Fruit fly (Drosophila melanogaster) whole organism, embryonic: ENCODE results near the gene CG10943.
A peak's percentile ranks its signal among the peaks of the same experiment; 100 is the strongest.

Experiments used
- Asciz ChIP-seq: fragments of 200-800 bp; sonication (Bioruptor generic); optimal IDR thresholded peaks from 2 replicates; lab custom pipeline; 2017; ENCODE audit warnings: missing biosample characterization, mild to moderate bottlenecking, missing genetic modification characterization, missing genetic modification reagents
- CG10462 ChIP-seq: fragments of 200-800 bp; sonication (Bioruptor generic); optimal IDR thresholded peaks from 2 replicates; lab custom pipeline; 2016; ENCODE audit warnings: missing biosample characterization, missing genetic modification characterization
- CG11085 ChIP-seq: fragments of 200-800 bp; sonication (Bioruptor generic); IDR thresholded peaks from 2 replicates; pipeline ENCODE4 v1.3.6; 2022; ENCODE audit warnings: missing biosample characterization, missing genetic modification characterization
- CG11723 ChIP-seq: fragments of 200-800 bp; sonication (Bioruptor generic); optimal IDR thresholded peaks from 2 replicates; lab custom pipeline; 2017; ENCODE audit warnings: missing biosample characterization, mild to moderate bottlenecking, missing genetic modification characterization
- CG14710 ChIP-seq: fragments of 200-800 bp; sonication (Bioruptor generic); optimal IDR thresholded peaks from 3 replicates; lab custom pipeline; 2019; ENCODE audit warnings: missing biosample characterization, mild to moderate bottlenecking, missing genetic modification characterization, moderate library complexity
- CG15073 ChIP-seq: fragments of 200-800 bp; sonication (Bioruptor generic); optimal IDR thresholded peaks from 2 replicates; lab custom pipeline; 2016; ENCODE audit warnings: missing biosample characterization, missing genetic modification characterization
- CG16815 ChIP-seq: fragments of 200-800 bp; sonication (Bioruptor generic); optimal IDR thresholded peaks from 3 replicates; lab custom pipeline; 2017; ENCODE audit warnings: missing biosample characterization, mild to moderate bottlenecking, missing genetic modification characterization
- CG17385 ChIP-seq: fragments of 200-800 bp; sonication (Bioruptor generic); optimal IDR thresholded peaks from 3 replicates; lab custom pipeline; 2018; ENCODE audit warnings: missing biosample characterization, mild to moderate bottlenecking, missing genetic modification characterization
- CG31388 ChIP-seq: fragments of 200-800 bp; sonication (Bioruptor generic); optimal IDR thresholded peaks from 2 replicates; lab custom pipeline; 2016; ENCODE audit warnings: missing biosample characterization, missing genetic modification characterization
- CG33557 ChIP-seq: fragments of 200-800 bp; sonication (Bioruptor generic); optimal IDR thresholded peaks from 2 replicates; lab custom pipeline; 2019; ENCODE audit warnings: missing biosample characterization, mild to moderate bottlenecking, missing genetic modification characterization, moderate library complexity
- CG43689 ChIP-seq: fragments of 200-800 bp; sonication (Bioruptor generic); IDR thresholded peaks from 2 replicates; pipeline ENCODE4 v1.3.6; 2022; ENCODE audit warnings: missing biosample characterization, missing genetic modification characterization
- CG4424 ChIP-seq: fragments of 200-800 bp; sonication (Bioruptor generic); optimal IDR thresholded peaks from 3 replicates; lab custom pipeline; 2016; ENCODE audit warnings: missing biosample characterization, missing genetic modification characterization
- CG5953 ChIP-seq: fragments of 200-800 bp; sonication (Bioruptor generic); IDR thresholded peaks from 2 replicates; pipeline ENCODE4 v1.3.6; 2022; ENCODE audit warnings: missing biosample characterization, missing genetic modification characterization
- CG6813 ChIP-seq: fragments of 200-800 bp; sonication (Bioruptor generic); optimal IDR thresholded peaks from 2 replicates; lab custom pipeline; 2017; ENCODE audit warnings: missing biosample characterization, missing genetic modification characterization, mild to moderate bottlenecking, moderate library complexity, missing genetic modification reagents
- CG7745 ChIP-seq: fragments of 200-800 bp; sonication (Bioruptor generic); optimal IDR thresholded peaks from 2 replicates; lab custom pipeline; 2018; ENCODE audit warnings: missing biosample characterization, mild to moderate bottlenecking, missing genetic modification characterization, moderate library complexity
- CG8290 ChIP-seq, 3 experiments: fragments of 200-800 bp; sonication (Bioruptor generic); optimal IDR thresholded peaks; 2 replicates each; lab custom pipeline; 2016 to 2019; ENCODE audit warnings: missing biosample characterization in 3 of 3, missing genetic modification characterization in 3 of 3, mild to moderate bottlenecking in 2 of 3, moderate library complexity in 1 of 3
- CG9609 ChIP-seq: fragments of 200-800 bp; sonication (Bioruptor generic); optimal IDR thresholded peaks from 3 replicates; lab custom pipeline; 2016; ENCODE audit warnings: missing biosample characterization, missing genetic modification characterization
- CG9797 ChIP-seq: fragments of 200-800 bp; sonication (Bioruptor generic); optimal IDR thresholded peaks from 3 replicates; lab custom pipeline; 2018; ENCODE audit warnings: missing biosample characterization, mild to moderate bottlenecking, missing genetic modification characterization
- Dbx ChIP-seq: fragments of 200-800 bp; sonication (Bioruptor generic); IDR thresholded peaks from 3 replicates; pipeline ENCODE4 v1.3.6; 2022; ENCODE audit warnings: missing biosample characterization, missing genetic modification characterization
- Dfd ChIP-seq, 2 experiments: fragments of >200 bp; optimal IDR thresholded peaks; 2 replicates each; lab custom pipeline; 2017; ENCODE audit warnings: missing biosample characterization in 2 of 2, missing genetic modification characterization in 2 of 2
- Dll ChIP-seq: fragments of 200-800 bp; sonication (Bioruptor generic); IDR thresholded peaks from 4 replicates; pipeline ENCODE4 v1.3.6; 2022; ENCODE audit warnings: missing biosample characterization, missing genetic modification characterization; ENCODE audit not compliant: partially characterized antibody
- Ets65A ChIP-seq: fragments of 200-800 bp; sonication (Bioruptor generic); peaks from one replicate; lab custom pipeline; 2016; ENCODE audit warnings: missing biosample characterization, missing genetic modification characterization
- Fer3 ChIP-seq: fragments of 200-800 bp; sonication (Bioruptor generic); optimal IDR thresholded peaks from 2 replicates; lab custom pipeline; 2018; ENCODE audit warnings: missing biosample characterization, mild to moderate bottlenecking, missing genetic modification characterization, moderate library complexity
- H15 ChIP-seq: fragments of 200-800 bp; sonication (Bioruptor generic); IDR thresholded peaks from 3 replicates; pipeline ENCODE4 v1.3.6; 2022; ENCODE audit warnings: missing biosample characterization, missing genetic modification characterization
- HLH3B ChIP-seq: fragments of 200-800 bp; sonication (Bioruptor generic); IDR thresholded peaks from 2 replicates; pipeline ENCODE4 v1.3.6; 2022; ENCODE audit warnings: missing biosample characterization, missing genetic modification characterization
- Lpt ChIP-seq: fragments of >200 bp; optimal IDR thresholded peaks from 2 replicates; lab custom pipeline; 2018; ENCODE audit warnings: missing biosample characterization, missing genetic modification characterization
- Six4 ChIP-seq: fragments of 200-800 bp; sonication (Bioruptor generic); optimal IDR thresholded peaks from 2 replicates; lab custom pipeline; 2016; ENCODE audit warnings: missing biosample characterization, missing genetic modification characterization
- Sry-β ChIP-seq: fragments of 200-800 bp; sonication (Bioruptor generic); optimal IDR thresholded peaks from 2 replicates; lab custom pipeline; 2018; ENCODE audit warnings: missing biosample characterization, mild to moderate bottlenecking, missing genetic modification characterization, moderate library complexity
- Usf ChIP-seq: fragments of 200-800 bp; sonication (Bioruptor generic); optimal IDR thresholded peaks from 2 replicates; lab custom pipeline; 2017; ENCODE audit warnings: missing genotype, missing biosample characterization, missing genetic modification characterization
- ash1 ChIP-seq: fragments of 200-800 bp; sonication (Bioruptor generic); optimal IDR thresholded peaks from 2 replicates; lab custom pipeline; 2018; ENCODE audit warnings: missing biosample characterization, mild to moderate bottlenecking, missing genetic modification characterization
- bowl ChIP-seq: fragments of 200-800 bp; sonication (Bioruptor generic); IDR thresholded peaks from 2 replicates; pipeline ENCODE4 v1.3.6; 2022; ENCODE audit warnings: missing biosample characterization, missing genetic modification characterization
- bsh ChIP-seq, 2 experiments: fragments of 200-800 bp; sonication (Bioruptor generic); optimal IDR thresholded peaks; 2 replicates each; lab custom pipeline; 2017 to 2018; ENCODE audit warnings: mild to moderate bottlenecking in 2 of 2, missing biosample characterization in 2 of 2, missing genetic modification characterization in 2 of 2, moderate library complexity in 1 of 2
- chinmo ChIP-seq: fragments of 200-800 bp; sonication (Bioruptor generic); IDR thresholded peaks from 4 replicates; pipeline ENCODE4 v1.3.6; 2022; ENCODE audit warnings: missing biosample characterization, missing genetic modification characterization; ENCODE audit not compliant: partially characterized antibody
- ci ChIP-seq: fragments of 200-800 bp; sonication (Bioruptor generic); IDR thresholded peaks from 3 replicates; pipeline ENCODE4 v1.3.6; 2022; ENCODE audit warnings: missing biosample characterization, missing genetic modification characterization
- danr ChIP-seq: fragments of 200-800 bp; sonication (Bioruptor generic); IDR thresholded peaks from 2 replicates; pipeline ENCODE4 v1.3.6; 2022; ENCODE audit warnings: missing biosample characterization, missing genetic modification characterization
- esg ChIP-seq: fragments of 200-800 bp; sonication (Bioruptor generic); conservative IDR thresholded peaks from 2 replicates; pipeline ENCODE4 v1.3.6; 2022; ENCODE audit warnings: missing biosample characterization, missing genetic modification characterization
- eve ChIP-seq, 2 experiments: fragments of >200 bp; optimal IDR thresholded peaks; 2 replicates each; lab custom pipeline; 2017; ENCODE audit warnings: missing biosample characterization in 2 of 2, missing genetic modification characterization in 2 of 2
- gce ChIP-seq: fragments of 200-800 bp; sonication (Bioruptor generic); IDR thresholded peaks from 3 replicates; pipeline ENCODE4 v1.3.6; 2022; ENCODE audit warnings: missing biosample characterization, missing genetic modification characterization
- maf-S ChIP-seq: fragments of 200-800 bp; sonication (Bioruptor generic); optimal IDR thresholded peaks from 2 replicates; lab custom pipeline; 2016; ENCODE audit warnings: missing biosample characterization, missing genetic modification characterization
- mld ChIP-seq: fragments of 200-800 bp; sonication (Bioruptor generic); IDR thresholded peaks from 3 replicates; pipeline ENCODE4 v1.3.6; 2022; ENCODE audit warnings: missing biosample characterization, missing genetic modification characterization; ENCODE audit not compliant: partially characterized antibody
- pb ChIP-seq: fragments of 200-800 bp; sonication (Bioruptor generic); optimal IDR thresholded peaks from 3 replicates; lab custom pipeline; 2016; ENCODE audit warnings: missing biosample characterization, missing genetic modification characterization
- pfk ChIP-seq: fragments of 200-800 bp; sonication (Bioruptor generic); optimal IDR thresholded peaks from 2 replicates; lab custom pipeline; 2018; ENCODE audit warnings: missing biosample characterization, mild to moderate bottlenecking, missing genetic modification characterization, moderate library complexity
- pum ChIP-seq: fragments of 200-800 bp; sonication (Bioruptor generic); optimal IDR thresholded peaks from 2 replicates; lab custom pipeline; 2016; ENCODE audit warnings: missing biosample characterization, missing genetic modification characterization
- pzg ChIP-seq: fragments of 200-800 bp; sonication (Bioruptor generic); optimal IDR thresholded peaks from 3 replicates; lab custom pipeline; 2018; ENCODE audit warnings: missing biosample characterization, mild to moderate bottlenecking, missing genetic modification characterization, moderate library complexity
- run ChIP-seq: fragments of 200-800 bp; sonication (Bioruptor generic); optimal IDR thresholded peaks from 3 replicates; lab custom pipeline; 2018; ENCODE audit warnings: missing biosample characterization, mild to moderate bottlenecking, missing genetic modification characterization
- shn ChIP-seq: fragments of 200-800 bp; sonication (Bioruptor generic); optimal IDR thresholded peaks from 3 replicates; lab custom pipeline; 2016; ENCODE audit warnings: missing biosample characterization, missing genetic modification characterization
- slbo ChIP-seq: fragments of 200-800 bp; sonication (Bioruptor generic); IDR thresholded peaks from 2 replicates; pipeline ENCODE4 v1.3.6; 2022; ENCODE audit warnings: missing biosample characterization, missing genetic modification characterization
- tio ChIP-seq: fragments of 200-800 bp; sonication (Bioruptor generic); optimal IDR thresholded peaks from 2 replicates; lab custom pipeline; 2017; ENCODE audit warnings: missing biosample characterization, missing genetic modification characterization, inconsistent platforms
- trh ChIP-seq: fragments of 200-800 bp; sonication (Bioruptor generic); optimal IDR thresholded peaks from 2 replicates; lab custom pipeline; 2016; ENCODE audit warnings: missing biosample characterization, missing genetic modification characterization
- tx ChIP-seq: fragments of 200-800 bp; sonication (Bioruptor generic); optimal IDR thresholded peaks from 2 replicates; lab custom pipeline; 2016; ENCODE audit warnings: missing biosample characterization, missing genetic modification characterization
- unc-4 ChIP-seq: fragments of 200-800 bp; sonication (Bioruptor generic); IDR thresholded peaks from 2 replicates; pipeline ENCODE4 v1.3.6; 2022; ENCODE audit warnings: missing biosample characterization, missing genetic modification characterization; ENCODE audit not compliant: partially characterized antibody
- zfh2 ChIP-seq: fragments of 200-800 bp; sonication (Bioruptor generic); optimal IDR thresholded peaks from 2 replicates; lab custom pipeline; 2016; ENCODE audit warnings: missing biosample characterization, missing genetic modification characterization

CG10943 gene

DNA sequence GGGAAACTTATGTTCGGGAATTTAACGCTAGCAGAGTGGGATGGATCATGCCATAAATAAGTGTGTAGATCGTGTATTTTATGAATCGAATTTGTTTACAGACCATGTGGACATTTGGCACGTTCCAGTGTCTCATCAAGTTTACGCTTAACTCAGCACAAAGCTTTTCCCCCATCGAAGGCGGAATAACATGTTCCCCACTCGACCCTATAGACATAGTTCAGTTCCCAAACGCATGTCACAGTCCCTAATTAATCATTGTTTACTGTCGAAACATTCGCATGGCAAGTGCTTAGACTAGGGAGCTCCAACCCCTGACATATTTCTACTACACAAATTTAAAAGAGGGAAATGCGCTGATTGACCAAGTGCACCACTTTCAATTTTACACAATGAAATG lies 21.3 kb downstream of the CG10943 start (continued):
- TF ChIP-seq slbo (GFP tag; lab: Robert Waterston, UW) (no peak), CG15073 (no peak), CG14710 (tag; lab: Kevin White, UChicago) (no peak), CG16815 (no peak), CG10462 (GFP tag; lab: Kevin White, UChicago) (no peak), shn (no peak), CG5953 (GFP tag; lab: Robert Waterston, UW) (no peak), trh (GFP tag; lab: Kevin White, UChicago) (no peak), tio (GFP tag; lab: Kevin White, UChicago) (no peak), ash1 (no peak), Dfd (GFP tag; optimal IDR thresholded peaks at IDR 0.05; lab: Kevin White, UChicago) (no peak), CG8290 (GFP tag; optimal IDR thresholded peaks at IDR 0.05; lab: Kevin White, UChicago) (no peak), CG8290 (tag; optimal IDR thresholded peaks at IDR 0.05; lab: Kevin White, UChicago) (peak in 1 of 2 experiments; percentile 33), CG33557 (peak; percentile 28), Asciz (GFP tag; lab: Kevin White, UChicago) (peak; percentile 34), CG11085 (no peak), pb (GFP tag; lab: Kevin White, UChicago) (no peak), CG6813 (GFP tag; lab: Kevin White, UChicago) (peak; percentile 22), pum (GFP tag; lab: Kevin White, UChicago) (no peak), CG31388 (GFP tag; lab: Kevin White, UChicago) (no peak), H15 (no peak), Sry-β (GFP tag; lab: Kevin White, UChicago) (no peak), CG43689 (no peak), zfh2 (no peak), ci (GFP tag; lab: Robert Waterston, UW) (no peak), Usf (no peak), pzg (GFP tag; lab: Kevin White, UChicago) (no peak), CG9609 (GFP tag; lab: Kevin White, UChicago) (no peak), gce (GFP tag; lab: Robert Waterston, UW) (no peak), bsh (GFP tag; optimal IDR thresholded peaks at IDR 0.05; lab: Kevin White, UChicago) (peak in 1 of 2 experiments; percentile 30), unc-4 (GFP tag; lab: Robert Waterston, UW) (no peak), chinmo (GFP tag; lab: Robert Waterston, UW) (0 out of 4 replicates have a peak, but pooled peaks have one; percentile 9), Ets65A (GFP tag; lab: Kevin White, UChicago) (peak; percentile 4), danr (GFP tag; lab: Robert Waterston, UW) (no peak), CG7745 (tag; lab: Kevin White, UChicago) (no peak), eve (GFP tag; optimal IDR thresholded peaks at IDR 0.05; lab: Kevin White, UChicago) (no peak), run (tag; lab: Kevin White, UChicago) (no peak), Dll (GFP tag; lab: Robert Waterston, UW) (no peak), pfk (GFP tag; lab: Kevin White, UChicago) (no peak), tx (GFP tag; lab: Kevin White, UChicago) (no peak), bowl (GFP tag; lab: Robert Waterston, UW) (no peak), CG9797 (GFP tag; lab: Kevin White, UChicago) (no peak), HLH3B (GFP tag; lab: Robert Waterston, UW) (no peak), CG17385 (no peak), Six4 (GFP tag; lab: Kevin White, UChicago) (no peak), Dbx (GFP tag; lab: Robert Waterston, UW) (no peak), mld (GFP tag; lab: Robert Waterston, UW) (no peak), maf-S (GFP tag; lab: Kevin White, UChicago) (no peak), Fer3 (no peak), CG11723 (GFP tag; lab: Kevin White, UChicago) (no peak), Lpt (GFP tag; lab: Kevin White, UChicago) (no peak), CG4424 (GFP tag; lab: Kevin White, UChicago) (no peak), esg (GFP tag; lab: Robert Waterston, UW) (no peak)
